Worm (Caenorhabditis elegans): ENCODE results near the gene ver-3.

Gene ver-3

DNA sequence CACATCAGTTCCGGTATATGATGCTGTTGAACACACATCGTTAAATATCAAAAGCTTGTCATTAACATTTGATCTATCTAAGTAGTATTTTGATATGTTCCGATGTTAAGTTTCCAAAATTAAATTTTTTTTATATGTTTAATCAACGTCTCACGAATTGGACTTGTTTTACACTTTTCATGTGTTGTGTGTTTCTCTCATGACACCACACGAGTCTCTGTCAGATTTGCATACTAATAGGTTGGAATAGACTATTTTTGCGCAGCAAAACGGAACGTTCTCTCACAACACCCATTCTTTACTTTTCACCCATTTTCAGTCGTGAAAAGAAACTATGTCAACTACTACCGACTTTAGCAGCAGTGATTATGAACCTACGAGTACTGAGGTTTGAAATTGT is 21.6 kb upstream of the ver-3 start, which contains the start of gene K09C8.8:
K09C8.8 (plus strand) TSS at position 301 of the 400 bp plus-strand sequence.
- TF ChIP-seq F49E8.2 (tag; optimal IDR thresholded peaks at IDR 0.05; ENCODE audit: insufficient read depth) (no peak), chd-7 (tag; optimal IDR thresholded peaks at IDR 0.05) (no peak), pbrm-1 (GFP tag; IDR thresholded peaks at IDR 0.05) (no peak)

DNA sequence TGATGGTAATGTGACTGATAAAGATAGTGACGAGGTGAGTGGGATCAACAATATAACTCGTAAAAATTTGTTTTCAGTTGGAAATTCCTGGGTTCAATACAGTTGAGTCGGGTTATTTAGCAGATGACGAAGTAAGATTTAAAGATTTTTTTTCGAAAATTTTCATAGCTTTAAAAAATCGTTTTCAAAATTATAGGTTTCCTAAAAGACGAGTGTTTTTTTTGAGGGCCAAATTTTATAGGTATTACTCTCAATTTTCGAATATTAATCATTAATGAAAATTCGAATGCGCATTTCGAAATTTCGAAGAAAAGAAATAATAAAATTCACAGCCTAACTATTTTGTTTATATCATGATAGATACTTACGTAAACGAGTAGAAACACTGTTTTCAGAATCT is 21.2 kb upstream of the ver-3 start:
- TF ChIP-seq ztf-3 (GFP tag; optimal IDR thresholded peaks at IDR 0.05) (no peak), B0019.2 (GFP tag; conservative IDR thresholded peaks at IDR 0.05) (no peak), unc-130 (GFP tag; optimal IDR thresholded peaks at IDR 0.05) (no peak), F37B4.10 (GFP tag; IDR thresholded peaks at IDR 0.05) (no peak), lag-1 (GFP tag; IDR thresholded peaks at IDR 0.05) (no peak), attf-5 (GFP tag; optimal IDR thresholded peaks at IDR 0.05) (no peak), him-1 (tag; optimal IDR thresholded peaks at IDR 0.05) (no peak), Y95B8A.8 (GFP tag; IDR thresholded peaks at IDR 0.05) (no peak), dpl-1 (GFP tag; optimal IDR thresholded peaks at IDR 0.05) (no peak), hlh-26 (GFP tag; conservative IDR thresholded peaks at IDR 0.05) (no peak), cebp-2 (GFP tag; IDR thresholded peaks at IDR 0.05) (no peak), egl-44 (GFP tag; IDR thresholded peaks at IDR 0.05) (no peak)

- TF ChIP-seq snpc-1.3 (tag; optimal IDR thresholded peaks at IDR 0.05; ENCODE audit: insufficient read depth): no peak
- TF ChIP-seq lsy-27 (tag; optimal IDR thresholded peaks at IDR 0.05; ENCODE audit: borderline replicate concordance, insufficient read depth): no peak
- TF ChIP-seq let-607 (tag; optimal IDR thresholded peaks at IDR 0.05): no peak
- no peak for TF ChIP-seq somi-1 (GFP tag; optimal IDR thresholded peaks at IDR 0.05)
- TF ChIP-seq F23B12.7 (tag; optimal IDR thresholded peaks at IDR 0.05; ENCODE audit: insufficient read depth): no peak
- TF ChIP-seq ceh-91 (GFP tag; IDR thresholded peaks at IDR 0.05): no peak
- no peak for TF ChIP-seq pbrm-1 (GFP tag; IDR thresholded peaks at IDR 0.05)
- TF ChIP-seq zim-3 (tag; optimal IDR thresholded peaks at IDR 0.05): no peak
- TF ChIP-seq ceh-100 (GFP tag; IDR thresholded peaks at IDR 0.05): no peak
- TF ChIP-seq efl-1 (GFP tag; optimal IDR thresholded peaks at IDR 0.05): no peak
- TF ChIP-seq repo-1 (tag; optimal IDR thresholded peaks at IDR 0.05): no peak
- TF ChIP-seq dpff-1 (tag; optimal IDR thresholded peaks at IDR 0.05): no peak
- TF ChIP-seq Y53F4B.3 (GFP tag; IDR thresholded peaks at IDR 0.05): no peak
- TF ChIP-seq tbx-9 (tag; optimal IDR thresholded peaks at IDR 0.05; ENCODE audit: borderline replicate concordance): no peak
- TF ChIP-seq rcor-1 (GFP tag; IDR thresholded peaks at IDR 0.05): no peak
- no peak for TF ChIP-seq dox-1 (GFP tag; IDR thresholded peaks at IDR 0.05)
- TF ChIP-seq rpc-1 (optimal IDR thresholded peaks at IDR 0.05): no peak
- no peak for TF ChIP-seq rpc-1 (tag; optimal IDR thresholded peaks at IDR 0.05)
- no peak for TF ChIP-seq B0336.3 (GFP tag; IDR thresholded peaks at IDR 0.05)
- no peak for TF ChIP-seq unc-130 (GFP tag; optimal IDR thresholded peaks at IDR 0.05)
- TF ChIP-seq unc-62 (GFP tag; optimal IDR thresholded peaks at IDR 0.05): no peak
Measured at ce11 chrX:10976447-10977196, 15.7 kb upstream of the ver-3 start.

DNA sequence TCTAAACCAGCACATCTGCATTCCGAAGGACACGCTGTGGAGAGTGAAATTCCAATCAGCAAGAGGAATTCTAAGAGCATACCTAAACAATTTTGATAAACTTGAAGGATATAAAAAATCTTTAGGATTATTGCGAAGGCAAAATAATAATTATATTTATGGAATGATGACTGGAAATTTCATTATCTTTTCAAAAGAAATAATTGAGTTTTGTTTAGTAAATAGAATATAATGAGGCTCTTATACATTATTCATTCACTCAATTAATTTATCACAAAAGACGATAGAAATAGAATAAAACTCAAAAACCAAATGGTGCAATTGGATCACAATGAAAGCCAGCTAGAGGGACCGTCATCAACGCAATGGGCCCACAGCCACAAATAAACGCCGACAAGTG is 13.1 kb upstream of the ver-3 start, which contains the start of gene pxn-2:
pxn-2 (minus strand) TSS at position 101 of the 400 bp plus-strand sequence.
- TF ChIP-seq lin-40 (tag; optimal IDR thresholded peaks at IDR 0.05): no peak
- no peak for TF ChIP-seq lin-26 (GFP tag; IDR thresholded peaks at IDR 0.05)
- TF ChIP-seq hsf-1 (GFP tag; IDR thresholded peaks at IDR 0.05): no peak
